Worm (Caenorhabditis elegans): Measurements from ENCODE around the gene C10A4.7.

- no peak for TF ChIP-seq dpl-1 (GFP tag; optimal IDR thresholded peaks at IDR 0.05)
- no peak for TF ChIP-seq akir-1 (GFP tag; optimal IDR thresholded peaks at IDR 0.05)
- TF ChIP-seq ccch-3 (GFP tag; optimal IDR thresholded peaks at IDR 0.05) = no peak
- no peak for TF ChIP-seq C17E4.6 (GFP tag; IDR thresholded peaks at IDR 0.05)
These were observed 27.2 kb upstream of the C10A4.7 start, which contains the start of gene acl-12 for ce11 chrX:7442477-7442876.
